Worm (Caenorhabditis elegans) whole organism, early embryonic: ENCODE measurements around the gene C32D5.8.

ENCODE experiments used
- B0310.2 ChIP-seq: sonication (generic microtip); optimal IDR thresholded peaks from 2 replicates; lab custom pipeline; 2016; ENCODE audit warnings: mild to moderate bottlenecking, missing genetic modification characterization, missing compliant biosample characterization
- F13C5.2 ChIP-seq: sonication (generic microtip); optimal IDR thresholded peaks from 2 replicates; lab custom pipeline; 2017; ENCODE audit warnings: mild to moderate bottlenecking, missing genetic modification characterization, inconsistent platforms, missing compliant biosample characterization
- aly-1 ChIP-seq: sonication (generic microtip); optimal IDR thresholded peaks from 2 replicates; lab custom pipeline; 2016; ENCODE audit warnings: missing genetic modification characterization, missing compliant biosample characterization
- ama-1 ChIP-seq: fragments of 150-350 bp; optimal IDR thresholded peaks from 2 replicates; lab custom pipeline; 2014
- ceh-13 ChIP-seq: fragments of 200-800 bp; sonication (Bioruptor generic); optimal IDR thresholded peaks from 2 replicates; lab custom pipeline; 2018; ENCODE audit warnings: mild to moderate bottlenecking, missing genetic modification characterization, missing compliant biosample characterization
- ceh-36 ChIP-seq: sonication (generic microtip); optimal IDR thresholded peaks from 2 replicates; lab custom pipeline; 2016; ENCODE audit warnings: missing genetic modification characterization, inconsistent platforms, missing compliant biosample characterization
- ets-7 ChIP-seq: sonication (generic microtip); optimal IDR thresholded peaks from 2 replicates; lab custom pipeline; 2016; ENCODE audit warnings: missing genotype, missing genetic modification characterization, missing compliant biosample characterization
- flt-1 ChIP-seq: fragments of 200-800 bp; sonication (Bioruptor generic); IDR thresholded peaks from 2 replicates; pipeline ENCODE4 v1.3.6; 2022; ENCODE audit warnings: missing genetic modification characterization, missing compliant biosample characterization
- hmbx-1 ChIP-seq: sonication (generic microtip); optimal IDR thresholded peaks from 2 replicates; lab custom pipeline; 2016; ENCODE audit warnings: mild to moderate bottlenecking, missing genetic modification characterization, missing compliant biosample characterization
- hmg-4 ChIP-seq: fragments of 200-800 bp; sonication (Bioruptor generic); optimal IDR thresholded peaks from 2 replicates; lab custom pipeline; 2018; ENCODE audit warnings: mild to moderate bottlenecking, missing genetic modification characterization, missing compliant biosample characterization
- hnd-1 ChIP-seq: sonication (generic microtip); optimal IDR thresholded peaks from 2 replicates; lab custom pipeline; 2016; ENCODE audit warnings: missing genetic modification characterization, missing compliant biosample characterization
- pes-1 ChIP-seq: fragments of 200-800 bp; sonication (Bioruptor generic); IDR thresholded peaks from 2 replicates; pipeline ENCODE4 v1.3.6; 2022; ENCODE audit warnings: missing genetic modification reagents, missing genetic modification characterization, missing compliant biosample characterization
- scrt-1 ChIP-seq: fragments of 200-800 bp; sonication (Bioruptor generic); IDR thresholded peaks from 2 replicates; pipeline ENCODE4 v1.3.6; 2022; ENCODE audit warnings: missing genetic modification characterization, missing compliant biosample characterization
- sea-1 ChIP-seq: fragments of 200-800 bp; sonication (Bioruptor generic); conservative IDR thresholded peaks from 2 replicates; pipeline ENCODE4 v1.3.6; 2022; ENCODE audit warnings: missing genetic modification characterization, missing compliant biosample characterization
- tbx-11 ChIP-seq: fragments of 200-800 bp; sonication (Bioruptor generic); IDR thresholded peaks from 2 replicates; pipeline ENCODE4 v1.3.6; 2022; ENCODE audit warnings: missing genetic modification characterization, missing compliant biosample characterization
- tbx-37 ChIP-seq: fragments of 200-800 bp; sonication (Bioruptor generic); conservative IDR thresholded peaks from 2 replicates; pipeline ENCODE4 v1.3.6; 2022; ENCODE audit warnings: missing genetic modification reagents, missing genetic modification characterization, missing compliant biosample characterization
- tra-4 ChIP-seq: sonication (generic microtip); optimal IDR thresholded peaks from 2 replicates; lab custom pipeline; 2017; ENCODE audit warnings: missing genetic modification characterization, missing compliant biosample characterization

C32D5.8 gene

ce11 chrII:6322081-6322480, 23.7 kb downstream of the C32D5.8 start:
- no peak for TF ChIP-seq ets-7 (tag; lab: Kevin White, UChicago)
- TF ChIP-seq hnd-1 (tag; lab: Kevin White, UChicago) = no peak
- TF ChIP-seq ceh-36 (tag; lab: Kevin White, UChicago) = no peak
- no peak for TF ChIP-seq aly-1
- TF ChIP-seq scrt-1 (GFP tag; lab: Robert Waterston, UW) = no peak
- no peak for TF ChIP-seq tbx-11 (GFP tag; lab: Robert Waterston, UW)
- no peak for TF ChIP-seq tra-4 (tag; lab: Kevin White, UChicago)
- TF ChIP-seq tbx-37 (GFP tag; lab: Robert Waterston, UW) = no peak

ce11 chrII:6320655-6321388, 24.9 kb downstream of the C32D5.8 start, which contains the start of gene efr-3:
Gene efr-3, minus strand, starts transcription at chrII:6321159.
- no peak for TF ChIP-seq pes-1 (GFP tag; lab: Robert Waterston, UW)
- TF ChIP-seq sea-1 (GFP tag; lab: Robert Waterston, UW) = no peak
- no peak for TF ChIP-seq B0310.2
- no peak for TF ChIP-seq aly-1
- no peak for TF ChIP-seq hmg-4
- no peak for TF ChIP-seq hmbx-1
- no peak for TF ChIP-seq hnd-1 (tag; lab: Kevin White, UChicago)
- no peak for TF ChIP-seq tbx-11 (GFP tag; lab: Robert Waterston, UW)
- TF ChIP-seq ceh-36 (tag; lab: Kevin White, UChicago) = no peak
- TF ChIP-seq ets-7 (tag; lab: Kevin White, UChicago) = no peak
- no peak for TF ChIP-seq tbx-37 (GFP tag; lab: Robert Waterston, UW)
- TF ChIP-seq tra-4 (tag; lab: Kevin White, UChicago) = no peak
- no peak for TF ChIP-seq scrt-1 (GFP tag; lab: Robert Waterston, UW)

- TF ChIP-seq ama-1 (lab: Kevin White, UChicago) (no peak), flt-1 (no peak), hmg-4 (no peak), ets-7 (tag; lab: Kevin White, UChicago) (no peak), F13C5.2 (tag; lab: Kevin White, UChicago) (no peak), pes-1 (GFP tag; lab: Robert Waterston, UW) (no peak), tbx-37 (GFP tag; lab: Robert Waterston, UW) (no peak), hmbx-1 (no peak), B0310.2 (no peak), scrt-1 (GFP tag; lab: Robert Waterston, UW) (no peak), sea-1 (GFP tag; lab: Robert Waterston, UW) (no peak), ceh-13 (GFP tag; lab: Kevin White, UChicago) (no peak), hnd-1 (tag; lab: Kevin White, UChicago) (no peak), aly-1 (no peak), tra-4 (tag; lab: Kevin White, UChicago) (no peak), tbx-11 (GFP tag; lab: Robert Waterston, UW) (no peak), ceh-36 (tag; lab: Kevin White, UChicago) (no peak)
Observed at ce11 chrII:6311888-6312287, 33.9 kb downstream of the C32D5.8 start.

ce11 chrII:6311459-6311858, 34.3 kb downstream of the C32D5.8 start:
- no peak for TF ChIP-seq sea-1 (GFP tag; lab: Robert Waterston, UW)
- no peak for TF ChIP-seq hnd-1 (tag; lab: Kevin White, UChicago)
- no peak for TF ChIP-seq B0310.2
- TF ChIP-seq ets-7 (tag; lab: Kevin White, UChicago) = no peak
- TF ChIP-seq hmg-4 = no peak
- no peak for TF ChIP-seq ceh-36 (tag; lab: Kevin White, UChicago)
- TF ChIP-seq tbx-11 (GFP tag; lab: Robert Waterston, UW) = no peak
- no peak for TF ChIP-seq tbx-37 (GFP tag; lab: Robert Waterston, UW)
- no peak for TF ChIP-seq scrt-1 (GFP tag; lab: Robert Waterston, UW)
- TF ChIP-seq aly-1 = no peak
- no peak for TF ChIP-seq ceh-13 (GFP tag; lab: Kevin White, UChicago)
- no peak for TF ChIP-seq hmbx-1
- no peak for TF ChIP-seq flt-1
- TF ChIP-seq ama-1 (lab: Kevin White, UChicago) = no peak
- TF ChIP-seq F13C5.2 (tag; lab: Kevin White, UChicago) = no peak
- TF ChIP-seq tra-4 (tag; lab: Kevin White, UChicago) = no peak
- no peak for TF ChIP-seq pes-1 (GFP tag; lab: Robert Waterston, UW)

- TF ChIP-seq sea-1 (GFP tag; lab: Robert Waterston, UW) (no peak), ceh-13 (GFP tag; lab: Kevin White, UChicago) (no peak), pes-1 (GFP tag; lab: Robert Waterston, UW) (no peak), F13C5.2 (tag; lab: Kevin White, UChicago) (no peak), tbx-37 (GFP tag; lab: Robert Waterston, UW) (no peak), tra-4 (tag; lab: Kevin White, UChicago) (no peak), ets-7 (tag; lab: Kevin White, UChicago) (no peak), scrt-1 (GFP tag; lab: Robert Waterston, UW) (no peak), hmg-4 (no peak), aly-1 (no peak), B0310.2 (no peak), tbx-11 (GFP tag; lab: Robert Waterston, UW) (no peak), ama-1 (lab: Kevin White, UChicago) (no peak), hmbx-1 (no peak), flt-1 (no peak), hnd-1 (tag; lab: Kevin White, UChicago) (no peak), ceh-36 (tag; lab: Kevin White, UChicago) (no peak)
Observed at ce11 chrII:6309198-6309597, 36.6 kb downstream of the C32D5.8 start, which contains the start of gene glb-10. Gene glb-10, minus strand, starts transcription at chrII:6309298.

ce11 chrII:6306125-6306524, 39.6 kb downstream of the C32D5.8 start, which contains the start of gene C29F5.8:
Gene C29F5.8, plus strand, starts transcription at chrII:6306425.
- TF ChIP-seq B0310.2 = no peak
- no peak for TF ChIP-seq sea-1 (GFP tag; lab: Robert Waterston, UW)
- no peak for TF ChIP-seq F13C5.2 (tag; lab: Kevin White, UChicago)
- no peak for TF ChIP-seq flt-1
- TF ChIP-seq hmg-4 = no peak
- TF ChIP-seq ets-7 (tag; lab: Kevin White, UChicago) = no peak
- no peak for TF ChIP-seq tra-4 (tag; lab: Kevin White, UChicago)
- no peak for TF ChIP-seq scrt-1 (GFP tag; lab: Robert Waterston, UW)
- no peak for TF ChIP-seq tbx-11 (GFP tag; lab: Robert Waterston, UW)
- no peak for TF ChIP-seq ama-1 (lab: Kevin White, UChicago)
- no peak for TF ChIP-seq pes-1 (GFP tag; lab: Robert Waterston, UW)
